Worm (Caenorhabditis elegans) whole organism, L3 larva: Measurements from ENCODE around the gene fbxa-218.

Source experiments
- ama-1 ChIP-seq: fragments of 150-350 bp; optimal IDR thresholded peaks from 2 replicates; lab custom pipeline; 2018
- ceh-16 ChIP-seq: sonication (generic microtip); optimal IDR thresholded peaks from 2 replicates; lab custom pipeline; 2017; ENCODE audit warnings: missing biosample characterization, missing genetic modification characterization
- ceh-9 ChIP-seq: sonication (generic microtip); optimal IDR thresholded peaks from 2 replicates; lab custom pipeline; 2018; ENCODE audit warnings: missing biosample characterization, missing genetic modification characterization
- daf-12 ChIP-seq: fragments of 150-350 bp; optimal IDR thresholded peaks from 2 replicates; lab custom pipeline; 2014; ENCODE audit warnings: missing biosample characterization, missing genetic modification reagents, missing genetic modification characterization
- egl-27 ChIP-seq: sonication (generic microtip); optimal IDR thresholded peaks from 4 replicates; lab custom pipeline; 2017; ENCODE audit warnings: missing biosample characterization, missing genetic modification reagents, missing genetic modification characterization
- egl-5 ChIP-seq: fragments of 150-350 bp; optimal IDR thresholded peaks from 2 replicates; lab custom pipeline; 2017; ENCODE audit warnings: missing biosample characterization, missing genetic modification reagents, missing genetic modification characterization, inconsistent platforms
- elt-2 ChIP-seq: sonication (generic microtip); optimal IDR thresholded peaks from 2 replicates; lab custom pipeline; 2016; ENCODE audit warnings: missing genetic modification reagents, mild to moderate bottlenecking, missing genetic modification characterization, missing compliant biosample characterization
- fkh-10 ChIP-seq: sonication (generic microtip); optimal IDR thresholded peaks from 2 replicates; lab custom pipeline; 2017; ENCODE audit warnings: missing biosample characterization, missing genetic modification reagents, missing genetic modification characterization
- nfya-1 ChIP-seq: sonication (generic microtip); optimal IDR thresholded peaks from 2 replicates; lab custom pipeline; 2017; ENCODE audit warnings: missing genetic modification characterization, mild to moderate bottlenecking, missing compliant biosample characterization, antibody characterized with exemption, moderate library complexity; ENCODE audit not compliant: insufficient read depth
- nhr-11 ChIP-seq: fragments of 150-350 bp; optimal IDR thresholded peaks from 2 replicates; lab custom pipeline; 2014; ENCODE audit warnings: missing biosample characterization, missing genetic modification characterization
- nhr-23 ChIP-seq: fragments of 150-350 bp; optimal IDR thresholded peaks from 2 replicates; lab custom pipeline; 2014; ENCODE audit warnings: missing biosample characterization, missing genetic modification reagents, missing genetic modification characterization
- sea-2 ChIP-seq: fragments of 150-350 bp; sonication (generic microtip); optimal IDR thresholded peaks from 4 replicates; lab custom pipeline; 2014; ENCODE audit warnings: missing biosample characterization, missing genetic modification reagents, missing genetic modification characterization
- tbx-2 ChIP-seq: sonication (generic microtip); optimal IDR thresholded peaks from 2 replicates; lab custom pipeline; 2016; ENCODE audit warnings: mild to moderate bottlenecking, missing genetic modification characterization, missing compliant biosample characterization
- unc-39 ChIP-seq: sonication (generic microtip); optimal IDR thresholded peaks from 4 replicates; lab custom pipeline; 2017; ENCODE audit warnings: missing biosample characterization, missing genetic modification characterization

DNA sequence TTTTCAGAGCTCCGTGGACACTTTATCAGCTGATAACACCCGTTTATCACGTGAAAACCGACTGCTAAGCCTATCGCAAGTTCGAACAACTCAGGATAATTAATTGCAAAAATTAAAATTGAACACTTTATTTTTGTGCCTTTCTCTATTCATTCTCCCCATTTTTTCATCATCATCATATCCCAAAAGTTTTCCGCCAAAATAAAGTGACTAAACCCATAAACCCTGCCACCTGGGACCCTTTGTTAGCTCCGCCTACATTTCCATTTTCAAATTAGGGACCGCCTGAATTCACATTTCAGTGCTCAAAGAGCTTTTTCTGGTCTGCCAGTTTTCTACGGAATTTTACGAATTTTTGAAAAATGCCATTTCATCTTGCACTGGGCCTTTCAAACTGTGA, 48.1 kb downstream of the fbxa-218 start, which contains the start of gene arrd-16:
- TF ChIP-seq ceh-9 (tag; lab: Kevin White, UChicago) (no peak), daf-12 (tag; lab: Kevin White, UChicago) (no peak), nhr-11 (no peak), ama-1 (lab: Kevin White, UChicago) (no peak), egl-27 (no peak), ceh-16 (tag; lab: Kevin White, UChicago) (no peak), fkh-10 (GFP tag; lab: Kevin White, UChicago) (no peak), elt-2 (tag; lab: Kevin White, UChicago) (no peak), unc-39 (tag; lab: Kevin White, UChicago) (no peak), nhr-23 (no peak), egl-5 (no peak), nfya-1 (tag; lab: Kevin White, UChicago) (no peak), tbx-2 (tag; lab: Kevin White, UChicago) (no peak), sea-2 (no peak)
